Worm (Caenorhabditis elegans) whole organism, L1 larva: ENCODE data around the gene flp-6.

Experiments used
- C16A3.4 ChIP-seq: fragments of 150-350 bp; optimal IDR thresholded peaks from 2 replicates; lab custom pipeline; 2014; ENCODE audit warnings: missing biosample characterization, missing genetic modification characterization
- Y116A8C.19 ChIP-seq: sonication (generic microtip); optimal IDR thresholded peaks from 2 replicates; lab custom pipeline; 2016; ENCODE audit warnings: missing compliant biosample characterization, missing genetic modification characterization, borderline replicate concordance
- alr-1 ChIP-seq: fragments of 200-800 bp; sonication (Bioruptor generic); optimal IDR thresholded peaks from 2 replicates; lab custom pipeline; 2018; ENCODE audit warnings: borderline replicate concordance, mild to moderate bottlenecking, missing genetic modification characterization, missing compliant biosample characterization
- aly-2 ChIP-seq: fragments of 150-350 bp; optimal IDR thresholded peaks from 2 replicates; lab custom pipeline; 2014; ENCODE audit warnings: missing biosample characterization, missing genetic modification characterization
- blmp-1 ChIP-seq: fragments of 150-350 bp; optimal IDR thresholded peaks from 2 replicates; lab custom pipeline; 2014; ENCODE audit warnings: missing biosample characterization, missing genetic modification characterization
- ces-1 ChIP-seq: fragments of 150-350 bp; optimal IDR thresholded peaks from 2 replicates; lab custom pipeline; 2014; ENCODE audit warnings: missing biosample characterization, missing genetic modification reagents, missing genetic modification characterization
- efl-1 ChIP-seq, 4 experiments: fragments of 150-350 bp; optimal IDR thresholded peaks in 3 of 4; peaks in 1 of 4; 1 replicate in 1 of 4; 2 replicates in 3 of 4; lab custom pipeline; 2014; ENCODE audit warnings: missing biosample characterization in 2 of 4, missing genetic modification characterization in 2 of 4, missing genetic modification reagents in 2 of 4
- efl-3 ChIP-seq: fragments of 200-800 bp; sonication (Bioruptor generic); optimal IDR thresholded peaks from 2 replicates; lab custom pipeline; 2018; ENCODE audit warnings: mild to moderate bottlenecking, missing genetic modification characterization, missing compliant biosample characterization
- elt-3 ChIP-seq, 6 experiments: fragments of 150-350 bp in 1 of 6; sonication (generic microtip); optimal IDR thresholded peaks; 2 replicates each; lab custom pipeline; 2017 to 2018; ENCODE audit warnings: missing biosample characterization in 6 of 6, missing genetic modification characterization in 6 of 6, inconsistent platforms in 1 of 6
- jun-1 ChIP-seq: fragments of 150-350 bp; optimal IDR thresholded peaks from 2 replicates; lab custom pipeline; 2014; ENCODE audit warnings: missing biosample characterization, missing genetic modification reagents, missing genetic modification characterization
- lin-13 ChIP-seq: fragments of 150-350 bp; optimal IDR thresholded peaks from 2 replicates; lab custom pipeline; 2014; ENCODE audit warnings: missing biosample characterization, missing genetic modification reagents, missing genetic modification characterization
- lin-14 ChIP-seq: fragments of 200-800 bp; sonication (Bioruptor generic); optimal IDR thresholded peaks from 2 replicates; lab custom pipeline; 2018; ENCODE audit warnings: mild to moderate bottlenecking, missing genetic modification characterization, moderate library complexity, missing compliant biosample characterization
- lin-15B ChIP-seq: fragments of 150-350 bp; sonication (generic microtip); optimal IDR thresholded peaks from 3 replicates; lab custom pipeline; 2014; ENCODE audit warnings: missing biosample characterization, missing genetic modification characterization
- lin-35 ChIP-seq, 2 experiments: fragments of 150-350 bp; optimal IDR thresholded peaks; 2 replicates each; lab custom pipeline; 2014; ENCODE audit warnings: missing biosample characterization in 2 of 2, missing genetic modification characterization in 2 of 2, missing genetic modification reagents in 2 of 2
- lin-39 ChIP-seq: fragments of 150-350 bp; optimal IDR thresholded peaks from 2 replicates; lab custom pipeline; 2014; ENCODE audit warnings: missing biosample characterization, missing genetic modification reagents, missing genetic modification characterization
- mef-2 ChIP-seq: fragments of 150-350 bp; optimal IDR thresholded peaks from 2 replicates; lab custom pipeline; 2014; ENCODE audit warnings: missing biosample characterization, missing genetic modification characterization
- nhr-11 ChIP-seq: fragments of 150-350 bp; optimal IDR thresholded peaks from 2 replicates; lab custom pipeline; 2014; ENCODE audit warnings: missing biosample characterization, missing genetic modification characterization
- nhr-12 ChIP-seq: sonication (generic microtip); optimal IDR thresholded peaks from 2 replicates; lab custom pipeline; 2017; ENCODE audit warnings: missing biosample characterization, missing genetic modification characterization
- nhr-20 ChIP-seq: sonication (generic microtip); optimal IDR thresholded peaks from 2 replicates; lab custom pipeline; 2016; ENCODE audit warnings: mild to moderate bottlenecking, missing genetic modification characterization, missing compliant biosample characterization
- nhr-28 ChIP-seq: fragments of 150-350 bp; optimal IDR thresholded peaks from 2 replicates; lab custom pipeline; 2014; ENCODE audit warnings: missing biosample characterization, missing genetic modification characterization
- nhr-76 ChIP-seq: sonication (generic microtip); optimal IDR thresholded peaks from 2 replicates; lab custom pipeline; 2017; ENCODE audit warnings: missing biosample characterization, missing genetic modification characterization
- nhr-84 ChIP-seq: sonication (generic microtip); optimal IDR thresholded peaks from 2 replicates; lab custom pipeline; 2017; ENCODE audit warnings: missing biosample characterization, missing genetic modification characterization
- nhr-85 ChIP-seq: sonication (generic microtip); peaks from one replicate; lab custom pipeline; 2016; ENCODE audit warnings: missing genetic modification characterization, inconsistent platforms, missing compliant biosample characterization
- nhr-90 ChIP-seq: sonication (generic microtip); optimal IDR thresholded peaks from 2 replicates; lab custom pipeline; 2016; ENCODE audit warnings: mild to moderate bottlenecking, missing genetic modification characterization, missing compliant biosample characterization; ENCODE audit not compliant: poor library complexity
- rnt-1 ChIP-seq: sonication (generic microtip); optimal IDR thresholded peaks from 2 replicates; lab custom pipeline; 2016; ENCODE audit warnings: mild to moderate bottlenecking, missing genetic modification characterization, moderate library complexity, missing compliant biosample characterization
- skn-1 ChIP-seq: fragments of 150-350 bp; optimal IDR thresholded peaks from 2 replicates; lab custom pipeline; 2014; ENCODE audit warnings: missing biosample characterization, missing genetic modification characterization
- unc-86 ChIP-seq: sonication (generic microtip); optimal IDR thresholded peaks from 2 replicates; lab custom pipeline; 2016; ENCODE audit warnings: missing genetic modification characterization, missing compliant biosample characterization
- vab-15 ChIP-seq: sonication (generic microtip); optimal IDR thresholded peaks from 2 replicates; lab custom pipeline; 2017; ENCODE audit warnings: missing genotype, mild to moderate bottlenecking, missing genetic modification characterization, missing compliant biosample characterization
- zag-1 ChIP-seq: fragments of 150-350 bp; optimal IDR thresholded peaks from 2 replicates; lab custom pipeline; 2014; ENCODE audit warnings: missing biosample characterization, missing genetic modification characterization

Gene flp-6

ce11 chrV:9518832-9519231, 47.1 kb downstream of the flp-6 start, which contains the start of gene C50F4.8:
Gene C50F4.8 (minus strand): TSS chrV:9518859.
- TF ChIP-seq C16A3.4 (tag; lab: Kevin White, UChicago), result no peak
- TF ChIP-seq vab-15, result no peak
- TF ChIP-seq nhr-76, result no peak
- no peak for TF ChIP-seq jun-1
- no peak for TF ChIP-seq efl-3 (GFP tag; lab: Kevin White, UChicago)
- TF ChIP-seq rnt-1 (tag; lab: Kevin White, UChicago), result no peak
- TF ChIP-seq nhr-85, result peak; percentile 67
- no peak for TF ChIP-seq aly-2
- TF ChIP-seq mef-2, result no peak
- TF ChIP-seq unc-86 (tag; lab: Kevin White, UChicago), result no peak
- TF ChIP-seq nhr-12, result no peak
- TF ChIP-seq nhr-84 (tag; lab: Kevin White, UChicago), result no peak
- TF ChIP-seq nhr-11, result no peak
- TF ChIP-seq nhr-90, result no peak
- no peak for TF ChIP-seq Y116A8C.19 (tag; lab: Kevin White, UChicago)
- TF ChIP-seq zag-1, result no peak
- no peak for TF ChIP-seq lin-39 (tag; lab: Kevin White, UChicago)
- TF ChIP-seq lin-35 (GFP tag; optimal IDR thresholded peaks at IDR 0.05; lab: Kevin White, UChicago), result no peak
- TF ChIP-seq skn-1 (tag; lab: Kevin White, UChicago), result no peak
- no peak for TF ChIP-seq ces-1 (GFP tag; lab: Kevin White, UChicago)
- TF ChIP-seq lin-14 (GFP tag; lab: Kevin White, UChicago), result peak; percentile 2
- TF ChIP-seq elt-3 (tag; optimal IDR thresholded peaks at IDR 0.05; lab: Kevin White, UChicago), result peak in 1 of 6 experiments; percentile 49
- TF ChIP-seq lin-13 (GFP tag; lab: Kevin White, UChicago), result no peak
- TF ChIP-seq nhr-20, result no peak
- TF ChIP-seq nhr-28 (tag; lab: Kevin White, UChicago), result no peak
- TF ChIP-seq alr-1 (tag; lab: Kevin White, UChicago), result no peak
- peak; percentile 89 for TF ChIP-seq blmp-1 (tag; lab: Kevin White, UChicago)

ce11 chrV:9521697-9522096, 49.9 kb downstream of the flp-6 start:
- no peak for TF ChIP-seq lin-15B (tag; lab: Kevin White, UChicago)
- no peak for TF ChIP-seq efl-1 (optimal IDR thresholded peaks at IDR 0.05; lab: Kevin White, UChicago)
- TF ChIP-seq efl-1 (GFP tag; optimal IDR thresholded peaks at IDR 0.05 in 1 of 2; lab: Kevin White, UChicago), result peak in 1 of 2 experiments; percentile 52
